Worm (Caenorhabditis elegans): ENCODE measurements around the gene ZK507.1.

Gene ZK507.1

ce11 chrIII:9101212-9101611 is at the start of gene ZK507.1:
Gene ZK507.1, minus strand, starts transcription at chrIII:9101312.
- TF ChIP-seq fkh-10 (GFP tag; optimal IDR thresholded peaks at IDR 0.05), result no peak
- TF ChIP-seq ces-1 (GFP tag; optimal IDR thresholded peaks at IDR 0.05), result no peak
- no peak for TF ChIP-seq mab-9 (GFP tag; IDR thresholded peaks at IDR 0.05)

- TF ChIP-seq rnt-1 (tag; optimal IDR thresholded peaks at IDR 0.05), result no peak
- TF ChIP-seq vab-15 (tag; optimal IDR thresholded peaks at IDR 0.05), result no peak
- TF ChIP-seq F16B12.6 (tag; optimal IDR thresholded peaks at IDR 0.05), result no peak
- TF ChIP-seq irx-1 (tag; optimal IDR thresholded peaks at IDR 0.05), result no peak
Observed at ce11 chrIII:9149132-9149531, 48.0 kb upstream of the ZK507.1 start.

ce11 chrIII:9145765-9146164 is 44.7 kb upstream of the ZK507.1 start, which contains the start of gene ZK512.8:
Gene ZK512.8, plus strand, starts transcription at chrIII:9146065.
- TF ChIP-seq pag-3 (tag; optimal IDR thresholded peaks at IDR 0.05; ENCODE audit: borderline replicate concordance, insufficient read depth), result no peak
- no peak for TF ChIP-seq efl-3 (GFP tag; optimal IDR thresholded peaks at IDR 0.05)
- TF ChIP-seq mab-9 (GFP tag; IDR thresholded peaks at IDR 0.05), result no peak
- no peak for TF ChIP-seq lir-3 (tag; optimal IDR thresholded peaks at IDR 0.05; ENCODE audit: poor library complexity)
- TF ChIP-seq ceh-90 (tag; optimal IDR thresholded peaks at IDR 0.05), result no peak
- TF ChIP-seq nhr-71 (tag; optimal IDR thresholded peaks at IDR 0.05), result no peak
- no peak for TF ChIP-seq dsc-1 (tag; optimal IDR thresholded peaks at IDR 0.05)
- TF ChIP-seq egl-13 (tag; optimal IDR thresholded peaks at IDR 0.05), result no peak
- no peak for TF ChIP-seq nhr-20 (tag; optimal IDR thresholded peaks at IDR 0.05)
- TF ChIP-seq C34B4.2 (tag; optimal IDR thresholded peaks at IDR 0.05), result no peak
- no peak for TF ChIP-seq mef-2 (tag; optimal IDR thresholded peaks at IDR 0.05)
- no peak for TF ChIP-seq nhr-12 (tag; optimal IDR thresholded peaks at IDR 0.05)
- no peak for TF ChIP-seq C04F5.9 (tag; optimal IDR thresholded peaks at IDR 0.05)
- no peak for TF ChIP-seq unc-30 (tag; optimal IDR thresholded peaks at IDR 0.05)
- no peak for TF ChIP-seq hlh-17 (GFP tag; optimal IDR thresholded peaks at IDR 0.05; ENCODE audit: borderline replicate concordance)

ce11 chrIII:9144744-9145390 is 43.8 kb upstream of the ZK507.1 start, which contains the start of the genes ZK512.2 and ZK512.4:
Gene ZK512.2, minus strand, starts transcription at chrIII:9144794.
Gene ZK512.4, plus strand, starts transcription at chrIII:9145340.
- TF ChIP-seq mdl-1 (tag; optimal IDR thresholded peaks at IDR 0.05) (no peak), hlh-4 (tag; optimal IDR thresholded peaks at IDR 0.05) (no peak), C04F5.9 (tag; optimal IDR thresholded peaks at IDR 0.05) (no peak), lin-14 (GFP tag; optimal IDR thresholded peaks at IDR 0.05) (no peak), mep-1 (tag; optimal IDR thresholded peaks at IDR 0.05) (peak; percentile 56), lin-35 (GFP tag; optimal IDR thresholded peaks at IDR 0.05) (peak; percentile 11 to 37), C16A3.4 (tag; optimal IDR thresholded peaks at IDR 0.05) (peak; percentile 19), lsy-2 (tag; optimal IDR thresholded peaks at IDR 0.05) (peak; percentile 42 to 51), dpl-1 (GFP tag; optimal IDR thresholded peaks at IDR 0.05) (peak; percentile 14 to 58 (median 30)), swsn-7 (tag; optimal IDR thresholded peaks at IDR 0.05) (peak; percentile 3), nhr-71 (tag; optimal IDR thresholded peaks at IDR 0.05) (peak; percentile 23), sptf-1 (tag; optimal IDR thresholded peaks at IDR 0.05) (no peak), F16B12.6 (tag; optimal IDR thresholded peaks at IDR 0.05) (peak; percentile 80), skn-1 (tag; optimal IDR thresholded peaks at IDR 0.05) (peak; percentile 26), fkh-10 (GFP tag; optimal IDR thresholded peaks at IDR 0.05) (no peak), rnt-1 (tag; optimal IDR thresholded peaks at IDR 0.05) (peak; percentile 3), snu-23 (GFP tag; optimal IDR thresholded peaks at IDR 0.05) (peak; percentile 35), unc-130 (tag; optimal IDR thresholded peaks at IDR 0.05) (no peak), efl-1 (optimal IDR thresholded peaks at IDR 0.05) (peak; percentile 20 to 27), efl-1 (GFP tag; optimal IDR thresholded peaks at IDR 0.05 in 1 of 2) (peak; percentile 58 to 91), pag-3 (tag; optimal IDR thresholded peaks at IDR 0.05; ENCODE audit: borderline replicate concordance, insufficient read depth) (no peak), nhr-47 (tag; optimal IDR thresholded peaks at IDR 0.05) (peak; percentile 20)

Measured in whole organism, L1 larva.